Worm (Caenorhabditis elegans) whole organism, L3 larva: ENCODE data around the gene pqn-84.

ENCODE experiments used
- R02D3.7 ChIP-seq: fragments of 150-350 bp; optimal IDR thresholded peaks from 2 replicates; lab custom pipeline; 2014; ENCODE audit warnings: missing biosample characterization, missing genetic modification characterization
- ZK546.5 ChIP-seq: sonication (generic microtip); optimal IDR thresholded peaks from 2 replicates; lab custom pipeline; 2017; ENCODE audit warnings: missing biosample characterization, missing genetic modification characterization
- ama-1 ChIP-seq: fragments of 150-350 bp; optimal IDR thresholded peaks from 2 replicates; lab custom pipeline; 2018
- ceh-28 ChIP-seq: fragments of 150-350 bp; optimal IDR thresholded peaks from 2 replicates; lab custom pipeline; 2014; ENCODE audit warnings: missing biosample characterization, missing genetic modification reagents, missing genetic modification characterization
- daf-12 ChIP-seq: fragments of 150-350 bp; optimal IDR thresholded peaks from 2 replicates; lab custom pipeline; 2014; ENCODE audit warnings: missing biosample characterization, missing genetic modification reagents, missing genetic modification characterization
- egl-27 ChIP-seq: sonication (generic microtip); optimal IDR thresholded peaks from 4 replicates; lab custom pipeline; 2017; ENCODE audit warnings: missing biosample characterization, missing genetic modification reagents, missing genetic modification characterization
- elt-2 ChIP-seq: sonication (generic microtip); optimal IDR thresholded peaks from 2 replicates; lab custom pipeline; 2016; ENCODE audit warnings: missing genetic modification reagents, mild to moderate bottlenecking, missing genetic modification characterization, missing compliant biosample characterization
- elt-3 ChIP-seq, 3 experiments: fragments of 150-350 bp in 1 of 3; sonication (generic microtip) in 2 of 3; optimal IDR thresholded peaks; 2 replicates in 2 of 3; 4 replicates in 1 of 3; lab custom pipeline; 2014 to 2017; ENCODE audit warnings: missing biosample characterization in 3 of 3, missing genetic modification characterization in 3 of 3
- eor-1 ChIP-seq, 2 experiments: fragments of 150-350 bp; optimal IDR thresholded peaks; 2 replicates each; lab custom pipeline; 2014 to 2018; ENCODE audit warnings: missing biosample characterization in 2 of 2, missing genetic modification characterization in 2 of 2
- fkh-10 ChIP-seq: sonication (generic microtip); optimal IDR thresholded peaks from 2 replicates; lab custom pipeline; 2017; ENCODE audit warnings: missing biosample characterization, missing genetic modification reagents, missing genetic modification characterization
- fkh-2 ChIP-seq: fragments of 150-350 bp; optimal IDR thresholded peaks from 2 replicates; lab custom pipeline; 2014; ENCODE audit warnings: missing biosample characterization, missing genetic modification reagents, missing genetic modification characterization
- jun-1 ChIP-seq: fragments of 150-350 bp; optimal IDR thresholded peaks from 2 replicates; lab custom pipeline; 2014; ENCODE audit warnings: missing biosample characterization, missing genetic modification reagents, missing genetic modification characterization
- lin-15B ChIP-seq: fragments of 150-350 bp; optimal IDR thresholded peaks from 2 replicates; lab custom pipeline; 2014; ENCODE audit warnings: missing biosample characterization, missing genetic modification characterization
- lin-39 ChIP-seq: fragments of 150-350 bp; optimal IDR thresholded peaks from 2 replicates; lab custom pipeline; 2018; ENCODE audit warnings: missing biosample characterization, missing genetic modification reagents, missing genetic modification characterization
- lsy-12 ChIP-seq: sonication (generic microtip); optimal IDR thresholded peaks from 2 replicates; lab custom pipeline; 2016; ENCODE audit warnings: mild to moderate bottlenecking, missing genetic modification characterization, missing compliant biosample characterization
- mml-1 ChIP-seq: fragments of 150-350 bp; sonication (generic microtip); optimal IDR thresholded peaks from 3 replicates; lab custom pipeline; 2014; ENCODE audit warnings: missing biosample characterization, missing genetic modification characterization
- nfya-1 ChIP-seq: sonication (generic microtip); optimal IDR thresholded peaks from 2 replicates; lab custom pipeline; 2017; ENCODE audit warnings: missing genetic modification characterization, mild to moderate bottlenecking, missing compliant biosample characterization, antibody characterized with exemption, moderate library complexity; ENCODE audit not compliant: insufficient read depth
- nhr-11 ChIP-seq: fragments of 150-350 bp; optimal IDR thresholded peaks from 2 replicates; lab custom pipeline; 2014; ENCODE audit warnings: missing biosample characterization, missing genetic modification characterization
- nhr-23 ChIP-seq: fragments of 150-350 bp; optimal IDR thresholded peaks from 2 replicates; lab custom pipeline; 2014; ENCODE audit warnings: missing biosample characterization, missing genetic modification reagents, missing genetic modification characterization
- nhr-25 ChIP-seq: sonication (generic microtip); optimal IDR thresholded peaks from 2 replicates; lab custom pipeline; 2017; ENCODE audit warnings: missing biosample characterization, missing genetic modification characterization
- nhr-43 ChIP-seq: sonication (generic microtip); optimal IDR thresholded peaks from 2 replicates; lab custom pipeline; 2016; ENCODE audit warnings: mild to moderate bottlenecking, missing genetic modification characterization, missing compliant biosample characterization; ENCODE audit not compliant: poor library complexity, severe bottlenecking
- nhr-76 ChIP-seq: fragments of 150-350 bp; sonication (generic microtip); optimal IDR thresholded peaks from 5 replicates; lab custom pipeline; 2014; ENCODE audit warnings: missing biosample characterization, missing genetic modification characterization
- pha-4 ChIP-seq: fragments of 150-350 bp; optimal IDR thresholded peaks from 2 replicates; lab custom pipeline; 2014; ENCODE audit warnings: missing biosample characterization, missing genetic modification reagents, missing genetic modification characterization
- pqm-1 ChIP-seq: fragments of 150-350 bp; optimal IDR thresholded peaks from 2 replicates; lab custom pipeline; 2017; ENCODE audit warnings: missing biosample characterization, missing genetic modification characterization, inconsistent platforms
- sea-2 ChIP-seq: fragments of 150-350 bp; sonication (generic microtip); optimal IDR thresholded peaks from 4 replicates; lab custom pipeline; 2014; ENCODE audit warnings: missing biosample characterization, missing genetic modification reagents, missing genetic modification characterization
- skn-1 ChIP-seq: fragments of 150-350 bp; optimal IDR thresholded peaks from 2 replicates; lab custom pipeline; 2014; ENCODE audit warnings: missing biosample characterization, missing genetic modification characterization
- snpc-4 ChIP-seq: fragments of 150-350 bp; optimal IDR thresholded peaks from 2 replicates; lab custom pipeline; 2014; ENCODE audit warnings: missing biosample characterization, missing genetic modification characterization
- tbx-2 ChIP-seq: sonication (generic microtip); optimal IDR thresholded peaks from 2 replicates; lab custom pipeline; 2016; ENCODE audit warnings: mild to moderate bottlenecking, missing genetic modification characterization, missing compliant biosample characterization
- unc-39 ChIP-seq: sonication (generic microtip); optimal IDR thresholded peaks from 4 replicates; lab custom pipeline; 2017; ENCODE audit warnings: missing biosample characterization, missing genetic modification characterization
- unc-62 ChIP-seq: fragments of 150-350 bp; sonication (generic microtip); optimal IDR thresholded peaks from 4 replicates; lab custom pipeline; 2014; ENCODE audit warnings: missing biosample characterization, missing genetic modification reagents, missing genetic modification characterization
- ztf-4 ChIP-seq: fragments of 150-350 bp; optimal IDR thresholded peaks from 2 replicates; lab custom pipeline; 2014; ENCODE audit warnings: missing biosample characterization, missing genetic modification characterization

Gene pqn-84

DNA sequence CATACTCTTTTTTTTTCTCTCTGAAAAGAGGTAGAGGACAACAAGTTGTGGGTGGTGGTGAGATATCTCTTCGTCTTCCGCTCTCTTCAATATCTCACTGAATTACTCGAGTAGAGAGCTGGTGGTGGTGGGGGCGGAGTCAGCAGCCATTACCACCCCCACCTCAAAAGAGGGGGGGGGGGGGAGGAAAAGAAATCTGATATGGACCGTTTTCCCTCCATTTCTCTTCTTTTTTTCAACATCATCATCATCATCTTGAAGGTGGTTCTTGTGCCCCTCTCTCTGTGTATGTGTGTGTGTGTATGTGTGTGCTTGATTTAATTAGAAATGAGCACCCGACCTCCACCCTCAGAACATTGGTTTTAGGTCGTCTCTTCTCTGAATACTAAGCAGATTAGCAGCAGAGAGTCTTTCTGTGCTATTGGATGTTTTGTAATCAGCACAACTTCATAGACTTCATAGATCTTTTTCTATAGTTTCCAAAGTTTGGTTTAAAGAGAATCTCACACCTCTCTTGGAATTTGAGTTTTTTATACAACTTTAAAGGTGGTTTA, 18.5 kb upstream of the pqn-84 start:
- no peak for TF ChIP-seq jun-1 (tag; lab: Kevin White, UChicago)
- no peak for TF ChIP-seq ceh-28 (tag; lab: Kevin White, UChicago)
- no peak for TF ChIP-seq nhr-25
- TF ChIP-seq nfya-1: no peak
- no peak for TF ChIP-seq sea-2 (GFP tag; lab: Kevin White, UChicago)

DNA sequence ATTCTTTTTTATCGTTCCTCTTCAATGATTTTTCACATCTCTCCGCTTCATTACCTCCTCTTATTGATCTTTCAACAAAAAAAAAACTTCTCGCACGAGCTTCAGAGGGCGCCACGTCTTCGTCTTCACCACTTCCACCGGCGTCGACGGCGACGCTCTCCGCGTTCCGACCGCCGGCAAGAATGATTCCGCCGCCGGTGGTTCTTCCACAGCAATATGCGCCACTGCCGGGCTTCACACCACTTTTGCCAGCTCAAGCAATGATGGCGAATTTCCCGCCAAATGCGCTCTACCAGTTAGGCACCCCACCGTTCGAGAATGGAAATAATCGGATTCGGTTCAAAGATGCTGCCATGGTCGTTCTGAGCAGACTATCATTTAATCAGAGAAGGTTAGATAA, 17.0 kb upstream of the pqn-84 start:
- no peak for TF ChIP-seq elt-3 (tag; optimal IDR thresholded peaks at IDR 0.05; lab: Kevin White, UChicago)
- TF ChIP-seq snpc-4 (tag; lab: Kevin White, UChicago): no peak
- TF ChIP-seq tbx-2 (tag; lab: Kevin White, UChicago): no peak
- TF ChIP-seq nhr-76 (tag; lab: Kevin White, UChicago): no peak
- TF ChIP-seq R02D3.7 (tag; lab: Kevin White, UChicago): no peak
- no peak for TF ChIP-seq fkh-2 (tag; lab: Kevin White, UChicago)
- TF ChIP-seq sea-2 (GFP tag; lab: Kevin White, UChicago): no peak
- TF ChIP-seq skn-1 (tag; lab: Kevin White, UChicago): no peak
- TF ChIP-seq fkh-10 (GFP tag; lab: Kevin White, UChicago): no peak

DNA sequence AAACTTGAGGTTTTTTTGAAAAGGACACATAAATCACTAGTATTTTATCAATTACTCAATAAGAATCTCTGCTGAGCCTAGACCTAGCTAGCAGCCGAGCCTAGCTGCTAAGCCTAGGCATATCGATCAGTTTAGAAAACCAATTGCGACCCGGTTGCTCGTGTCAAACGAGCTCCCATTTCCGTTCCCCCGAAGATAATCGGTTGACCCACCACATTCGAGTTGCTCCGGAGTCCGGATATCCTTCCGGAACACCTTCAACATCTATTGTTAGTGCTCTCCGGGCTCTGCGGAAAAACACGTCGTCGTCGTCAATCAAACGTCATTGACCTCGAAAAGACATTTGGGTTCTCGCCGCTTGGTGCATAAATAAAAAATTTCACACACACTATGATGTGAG, 16.3 kb upstream of the pqn-84 start:
- TF ChIP-seq tbx-2 (tag; lab: Kevin White, UChicago) (peak; percentile 56), R02D3.7 (tag; lab: Kevin White, UChicago) (no peak)

DNA sequence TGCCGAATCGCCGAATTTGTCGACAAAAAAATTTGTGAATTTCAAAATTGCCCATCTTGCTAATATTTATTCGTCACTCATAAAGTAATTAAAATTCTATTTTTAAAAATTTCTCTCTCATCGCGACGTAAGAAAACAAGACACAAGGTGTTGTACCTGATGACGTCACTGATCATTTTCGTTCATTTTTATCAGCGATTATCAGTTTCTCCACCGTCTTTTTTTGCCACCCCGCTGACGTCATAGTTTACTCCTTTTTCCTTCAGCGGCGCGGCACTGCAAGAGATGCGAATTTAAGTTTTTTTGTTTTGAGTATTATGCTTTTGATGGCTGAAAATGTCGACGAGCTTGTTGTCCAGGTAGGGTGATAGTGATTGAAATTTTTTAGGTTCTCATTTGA, 15.3 kb upstream of the pqn-84 start:
- TF ChIP-seq elt-2 (tag; lab: Kevin White, UChicago) (peak; percentile 92), ceh-28 (tag; lab: Kevin White, UChicago) (peak; percentile 4), ZK546.5 (tag; lab: Kevin White, UChicago) (no peak), mml-1 (no peak), pha-4 (peak; percentile 31), jun-1 (tag; lab: Kevin White, UChicago) (peak; percentile 30), sea-2 (GFP tag; lab: Kevin White, UChicago) (no peak), eor-1 (tag; optimal IDR thresholded peaks at IDR 0.05; lab: Kevin White, UChicago) (no peak), pqm-1 (tag; lab: Kevin White, UChicago) (peak; percentile 73), nhr-76 (tag; lab: Kevin White, UChicago) (no peak), nhr-11 (no peak), snpc-4 (tag; lab: Kevin White, UChicago) (no peak)

DNA sequence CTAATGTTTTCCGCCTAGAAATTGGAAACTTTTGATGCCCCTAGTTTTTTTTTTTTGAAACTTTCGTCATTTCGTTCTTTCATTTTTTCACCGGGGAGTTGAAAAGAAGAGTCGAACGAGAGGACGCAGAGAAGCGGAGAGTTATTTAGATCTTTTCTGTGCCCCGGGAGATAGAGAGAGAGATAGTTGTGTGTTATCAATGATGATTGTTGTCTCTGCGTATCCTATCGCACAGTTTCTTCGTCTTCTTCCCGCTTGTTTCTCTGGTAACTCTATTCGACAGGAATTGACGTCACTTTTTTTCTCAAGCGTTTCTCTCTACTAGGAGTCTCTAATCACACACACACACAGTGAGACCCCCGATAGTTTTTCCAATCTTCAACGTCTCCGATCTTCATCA, 10.8 kb upstream of the pqn-84 start:
- TF ChIP-seq ztf-4 (tag; lab: Kevin White, UChicago) (no peak), elt-2 (tag; lab: Kevin White, UChicago) (peak; percentile 96), nhr-43 (peak; percentile 32), R02D3.7 (tag; lab: Kevin White, UChicago) (peak; percentile 47), elt-3 (tag; optimal IDR thresholded peaks at IDR 0.05; lab: Kevin White, UChicago) (peak in 2 of 3 experiments; percentile 19 to 78), nhr-23 (tag; lab: Kevin White, UChicago) (peak; percentile 67), pqm-1 (tag; lab: Kevin White, UChicago) (peak; percentile 90), egl-27 (tag; lab: Kevin White, UChicago) (peak; percentile 41), daf-12 (tag; lab: Kevin White, UChicago) (no peak), nfya-1 (peak; percentile 35), ama-1 (lab: Kevin White, UChicago) (peak; percentile 3), unc-62 (GFP tag; lab: Kevin White, UChicago) (peak; percentile 5), lin-39 (tag; lab: Kevin White, UChicago) (no peak), pha-4 (peak; percentile 78), unc-39 (tag; lab: Kevin White, UChicago) (no peak), skn-1 (tag; lab: Kevin White, UChicago) (peak; percentile 75), jun-1 (tag; lab: Kevin White, UChicago) (peak; percentile 92), lin-15B (tag; lab: Kevin White, UChicago) (peak; percentile 8), lsy-12 (tag; lab: Kevin White, UChicago) (peak; percentile 16)
